Worm (Caenorhabditis elegans) whole organism, L4/young adult: ENCODE measurements around the gene F59B10.2.

Source experiments
- W03F9.2 ChIP-seq: fragments of 150-350 bp; optimal IDR thresholded peaks from 2 replicates; lab custom pipeline; 2014; ENCODE audit warnings: missing biosample characterization, missing genetic modification characterization
- dao-5 ChIP-seq: sonication (generic microtip); optimal IDR thresholded peaks from 2 replicates; lab custom pipeline; 2016; ENCODE audit warnings: missing genotype, missing genetic modification characterization, moderate library complexity, missing compliant biosample characterization
- him-1 ChIP-seq: sonication (generic microtip); optimal IDR thresholded peaks from 2 replicates; lab custom pipeline; 2016; ENCODE audit warnings: missing genotype, missing genetic modification reagents, missing genetic modification characterization, missing compliant biosample characterization

DNA sequence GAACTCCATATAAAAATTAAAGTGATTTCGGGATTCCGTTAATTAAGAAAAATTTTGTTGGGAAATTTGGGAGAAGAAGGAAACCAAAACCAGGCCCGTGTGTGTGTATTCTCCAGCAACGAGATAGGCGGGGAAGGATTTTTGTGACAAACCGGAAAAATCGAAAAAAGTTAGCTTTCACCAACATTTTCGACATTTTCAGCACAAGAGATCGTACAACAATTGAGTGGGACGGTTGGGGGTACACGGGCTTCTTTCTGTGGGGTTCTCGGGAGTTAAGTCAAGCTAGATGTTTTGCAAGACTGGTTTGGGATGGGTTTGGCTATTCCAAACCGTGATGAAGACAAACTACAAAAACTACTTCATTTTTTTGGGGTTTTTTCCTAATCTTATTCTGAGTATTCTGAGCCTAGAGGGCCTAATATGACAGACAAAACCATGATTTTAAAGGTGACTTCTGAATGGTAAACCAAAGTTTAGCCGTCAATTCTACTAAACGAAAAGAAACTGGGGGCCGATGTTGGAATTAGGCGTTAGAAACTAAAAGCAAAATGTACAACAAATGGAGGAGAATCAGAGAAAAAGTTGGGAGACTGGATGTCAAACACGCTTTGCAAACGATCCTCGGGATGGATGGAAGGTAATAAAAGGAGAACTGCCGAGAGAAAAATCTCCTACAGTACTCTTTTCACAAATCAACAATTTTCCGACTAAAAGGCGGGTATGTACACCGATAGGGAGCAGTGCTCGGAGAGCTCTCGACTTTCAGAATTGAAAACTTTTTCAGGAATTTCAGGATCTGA is 33.2 kb upstream of the F59B10.2 start:
- TF ChIP-seq him-1 (tag; lab: Kevin White, UChicago): no peak
- TF ChIP-seq dao-5 (tag; lab: Kevin White, UChicago): no peak
- TF ChIP-seq W03F9.2 (tag; lab: Kevin White, UChicago): no peak
